Fruit fly (Drosophila melanogaster): Measurements from ENCODE around the gene Epg5.
A peak's percentile ranks its signal among the peaks of the same experiment; 100 is the strongest.

- TF ChIP-seq HHEX (GFP tag; optimal IDR thresholded peaks at IDR 0.05) (peak; percentile 83), lov (optimal IDR thresholded peaks at IDR 0.05) (no peak), lov (GFP tag; IDR thresholded peaks at IDR 0.05) (0 out of 3 replicates have a peak, but pooled peaks have one; percentile 12)
These were observed 38.8 kb downstream of the Epg5 start for dm6 chr3R:18719767-18720341.

Measured in whole organism, embryonic.